Comparison of ENCODE assay signal across 1 worm cellular context in genomic region chrIII:4317065-4317752, ce11.
TF ChIP-seq lines count a peak whose summit lies in the region.

Gene tag-131, plus strand, starts transcription at chrIII:4317702.

TF ChIP-seq in whole organism, L1 larva, 84 proteins besides CTCF, POLR2A, EP300 and RAD21 (continued from another document):
- TF ChIP-seq nhr-90 (tag; optimal IDR thresholded peaks at IDR 0.05; lab: Kevin White, UChicago; ENCODE audit: poor library complexity) (no peak), lsy-2 (tag; optimal IDR thresholded peaks at IDR 0.05; lab: Kevin White, UChicago) (peak; percentile 38 to 67), pag-3 (tag; optimal IDR thresholded peaks at IDR 0.05; lab: Kevin White, UChicago; ENCODE audit: borderline replicate concordance, insufficient read depth) (no peak), nhr-85 (tag; lab: Kevin White, UChicago) (no peak), mab-9 (GFP tag; IDR thresholded peaks at IDR 0.05; lab: Robert Waterston, UW) (no peak), dsc-1 (tag; optimal IDR thresholded peaks at IDR 0.05; lab: Kevin White, UChicago) (peak; percentile 67), unc-98 (GFP tag; IDR thresholded peaks at IDR 0.05; lab: Robert Waterston, UW) (no peak), aha-1 (tag; optimal IDR thresholded peaks at IDR 0.05; lab: Kevin White, UChicago) (no peak), nhr-77 (tag; optimal IDR thresholded peaks at IDR 0.05; lab: Kevin White, UChicago) (no peak), isw-1 (GFP tag; IDR thresholded peaks at IDR 0.05; lab: Robert Waterston, UW) (no peak), ceh-90 (tag; optimal IDR thresholded peaks at IDR 0.05; lab: Kevin White, UChicago) (no peak), ceh-88 (GFP tag; IDR thresholded peaks at IDR 0.05; lab: Robert Waterston, UW) (no peak), unc-30 (tag; optimal IDR thresholded peaks at IDR 0.05; lab: Kevin White, UChicago) (no peak), nhr-28 (tag; optimal IDR thresholded peaks at IDR 0.05; lab: Kevin White, UChicago) (no peak), nhr-12 (tag; optimal IDR thresholded peaks at IDR 0.05; lab: Kevin White, UChicago) (no peak), nhr-71 (tag; optimal IDR thresholded peaks at IDR 0.05; lab: Kevin White, UChicago) (peak; percentile 80), mef-2 (tag; optimal IDR thresholded peaks at IDR 0.05; lab: Kevin White, UChicago) (no peak), ets-5 (GFP tag; IDR thresholded peaks at IDR 0.05; lab: Robert Waterston, UW) (no peak), lin-13 (GFP tag; optimal IDR thresholded peaks at IDR 0.05; lab: Kevin White, UChicago) (no peak), snu-23 (GFP tag; optimal IDR thresholded peaks at IDR 0.05; lab: Kevin White, UChicago) (peak; percentile 75), efl-3 (GFP tag; optimal IDR thresholded peaks at IDR 0.05; lab: Kevin White, UChicago) (no peak), alr-1 (tag; optimal IDR thresholded peaks at IDR 0.05; lab: Kevin White, UChicago; ENCODE audit: borderline replicate concordance) (no peak), fkh-4 (tag; optimal IDR thresholded peaks at IDR 0.05; lab: Kevin White, UChicago; ENCODE audit: borderline replicate concordance) (no peak), nhr-20 (tag; optimal IDR thresholded peaks at IDR 0.05; lab: Kevin White, UChicago) (peak; percentile 63), ztf-4 (tag; optimal IDR thresholded peaks at IDR 0.05; lab: Kevin White, UChicago) (no peak), hpl-2 (GFP tag; optimal IDR thresholded peaks at IDR 0.05; lab: Kevin White, UChicago) (no peak), fkh-10 (GFP tag; optimal IDR thresholded peaks at IDR 0.05; lab: Kevin White, UChicago) (no peak), lin-39 (tag; optimal IDR thresholded peaks at IDR 0.05; lab: Kevin White, UChicago) (peak; percentile 8), mep-1 (tag; optimal IDR thresholded peaks at IDR 0.05; lab: Kevin White, UChicago) (peak; percentile 13), sup-37 (GFP tag; optimal IDR thresholded peaks at IDR 0.05; lab: Kevin White, UChicago) (no peak), unc-86 (tag; optimal IDR thresholded peaks at IDR 0.05; lab: Kevin White, UChicago) (no peak), unc-130 (tag; optimal IDR thresholded peaks at IDR 0.05; lab: Kevin White, UChicago) (no peak), C34B4.2 (tag; optimal IDR thresholded peaks at IDR 0.05; lab: Kevin White, UChicago) (no peak), unc-62 (GFP tag; optimal IDR thresholded peaks at IDR 0.05; lab: Kevin White, UChicago) (no peak), nhr-19 (GFP tag; conservative IDR thresholded peaks at IDR 0.05; lab: Robert Waterston, UW) (peak; percentile 43), xbp-1 (tag; optimal IDR thresholded peaks at IDR 0.05; lab: Kevin White, UChicago) (peak; percentile 8), ama-1 (optimal IDR thresholded peaks at IDR 0.05; lab: Kevin White, UChicago) (no peak), irx-1 (tag; optimal IDR thresholded peaks at IDR 0.05; lab: Kevin White, UChicago) (no peak)
